Worm (Caenorhabditis elegans): ENCODE data around the gene aly-1.

ce11 chrIV:9100835-9101234, 7.9 kb upstream of the aly-1 start:
- TF ChIP-seq ztf-11 (tag; optimal IDR thresholded peaks at IDR 0.05): no peak
- no peak for TF ChIP-seq drap-1 (GFP tag; optimal IDR thresholded peaks at IDR 0.05)
- no peak for TF ChIP-seq sptf-1 (tag; optimal IDR thresholded peaks at IDR 0.05)
- TF ChIP-seq nhr-76 (tag; optimal IDR thresholded peaks at IDR 0.05): no peak
- TF ChIP-seq unc-39 (tag; optimal IDR thresholded peaks at IDR 0.05): no peak
- TF ChIP-seq snpc-4 (tag; optimal IDR thresholded peaks at IDR 0.05): no peak
- no peak for TF ChIP-seq lin-13 (tag; optimal IDR thresholded peaks at IDR 0.05)
- TF ChIP-seq nhr-12 (tag; optimal IDR thresholded peaks at IDR 0.05): no peak
- TF ChIP-seq mep-1 (tag; optimal IDR thresholded peaks at IDR 0.05): no peak
- TF ChIP-seq unc-120 (tag; optimal IDR thresholded peaks at IDR 0.05; ENCODE audit: poor library complexity, severe bottlenecking): no peak
